Worm (Caenorhabditis elegans): Measurements from ENCODE around the gene Y27F2A.11.

Gene Y27F2A.11

DNA sequence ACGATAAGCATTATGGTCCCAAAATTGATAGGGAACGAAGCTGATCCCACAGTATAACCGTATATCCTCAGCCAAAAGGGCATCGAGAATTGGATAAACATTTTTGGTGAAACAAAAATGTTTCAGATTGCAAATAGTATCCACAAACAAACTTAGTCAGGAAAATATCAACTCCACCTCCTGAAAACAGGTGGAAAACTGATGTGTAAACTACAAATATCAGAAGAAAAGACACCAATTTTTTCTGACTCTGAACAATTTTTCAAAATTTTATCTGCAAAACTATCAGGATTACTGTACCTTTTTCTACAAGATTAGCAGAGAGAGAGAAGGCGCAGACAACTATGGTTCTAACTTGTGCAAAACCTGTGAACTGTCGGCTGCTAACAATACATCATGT lies 13.4 kb downstream of the Y27F2A.11 start, which contains the start of gene sri-53:
Gene sri-53, minus strand, starts transcription at position 101 of the 400 bp plus-strand sequence.
- no peak for TF ChIP-seq hlh-1 (tag; optimal IDR thresholded peaks at IDR 0.05)
- no peak for TF ChIP-seq lsy-2 (tag; optimal IDR thresholded peaks at IDR 0.05)
- no peak for TF ChIP-seq ceh-83 (GFP tag; optimal IDR thresholded peaks at IDR 0.05)

DNA sequence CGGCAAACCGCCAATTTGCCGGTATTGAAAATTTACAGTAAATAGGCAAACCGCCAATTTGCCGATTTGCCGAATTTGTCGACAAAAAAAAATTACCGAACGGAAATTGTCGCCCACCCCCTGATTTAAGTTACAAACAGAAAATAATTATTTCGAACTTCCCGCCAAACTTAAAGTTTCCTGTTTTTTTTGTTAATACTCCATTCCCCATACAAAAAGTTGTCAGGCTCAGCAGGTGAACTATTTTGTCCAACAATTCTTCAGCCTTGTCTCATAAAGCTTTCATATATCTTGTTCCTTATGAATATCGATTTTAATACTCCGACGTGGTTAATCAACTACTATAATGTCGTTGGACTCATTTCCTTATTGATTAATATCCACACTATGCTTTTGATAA lies 14.3 kb downstream of the Y27F2A.11 start, which contains the start of gene sri-50:
Gene sri-50, plus strand, starts transcription at position 301 of the 400 bp plus-strand sequence.
- TF ChIP-seq ceh-83 (GFP tag; optimal IDR thresholded peaks at IDR 0.05) (no peak), ceh-39 (tag; optimal IDR thresholded peaks at IDR 0.05) (no peak), nhr-237 (tag; optimal IDR thresholded peaks at IDR 0.05) (no peak), nhr-12 (tag; optimal IDR thresholded peaks at IDR 0.05) (no peak)

DNA sequence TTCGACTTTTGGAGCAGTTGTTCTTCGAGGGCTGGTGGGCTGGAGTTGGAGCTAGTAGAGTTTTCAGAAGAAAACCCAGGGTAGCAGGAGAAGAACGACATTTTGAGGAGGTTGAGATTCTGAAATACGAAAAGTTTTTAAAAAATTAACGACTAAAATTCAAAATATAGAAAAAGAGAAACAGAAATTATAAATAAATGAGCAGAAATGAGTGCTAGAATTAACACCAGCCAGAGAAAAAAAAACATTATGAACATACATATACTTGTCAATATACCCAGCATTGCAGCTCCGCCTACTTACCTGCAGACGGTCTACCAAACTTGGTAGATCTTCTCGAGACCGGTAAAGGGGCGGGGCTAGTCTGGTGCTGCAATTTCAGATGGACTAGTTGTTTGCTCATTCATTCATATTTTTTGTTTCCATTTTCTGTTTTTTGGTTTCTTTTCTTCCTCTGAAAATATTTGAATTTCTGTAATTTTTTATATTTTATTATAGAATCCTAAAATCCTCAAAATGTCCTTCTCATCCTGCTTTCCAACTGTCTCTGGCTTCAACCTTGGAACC lies 17.4 kb downstream of the Y27F2A.11 start, which contains the start of the genes ZC239.20 and ZC239.21:
Gene ZC239.20, minus strand, starts transcription at position 101 of the 567 bp plus-strand sequence.
Gene ZC239.21, plus strand, starts transcription at position 517 of the 567 bp plus-strand sequence.
- TF ChIP-seq ceh-83 (GFP tag; optimal IDR thresholded peaks at IDR 0.05) = no peak

ce11 chrII:3208679-3209078 lies 19.5 kb downstream of the Y27F2A.11 start, which contains the start of gene sdz-35:
sdz-35 (minus strand) TSS chrII:3208779.
- TF ChIP-seq unc-120 (tag; optimal IDR thresholded peaks at IDR 0.05; ENCODE audit: poor library complexity, severe bottlenecking) (no peak), ceh-43 (GFP tag; optimal IDR thresholded peaks at IDR 0.05) (no peak), mep-1 (tag; optimal IDR thresholded peaks at IDR 0.05) (no peak), flh-1 (GFP tag; optimal IDR thresholded peaks at IDR 0.05) (no peak), elt-3 (tag; optimal IDR thresholded peaks at IDR 0.05) (no peak), M03D4.4 (tag; optimal IDR thresholded peaks at IDR 0.05) (no peak), blmp-1 (tag; optimal IDR thresholded peaks at IDR 0.05) (no peak), lin-32 (GFP tag; optimal IDR thresholded peaks at IDR 0.05) (no peak), snpc-4 (tag; optimal IDR thresholded peaks at IDR 0.05) (no peak), lin-13 (tag; optimal IDR thresholded peaks at IDR 0.05) (no peak), ces-1 (GFP tag; optimal IDR thresholded peaks at IDR 0.05) (no peak), mls-2 (tag; optimal IDR thresholded peaks at IDR 0.05) (no peak), ceh-83 (GFP tag; optimal IDR thresholded peaks at IDR 0.05) (no peak), hlh-1 (tag; optimal IDR thresholded peaks at IDR 0.05) (no peak), ztf-11 (tag; optimal IDR thresholded peaks at IDR 0.05) (no peak), elt-1 (tag; optimal IDR thresholded peaks at IDR 0.05; ENCODE audit: borderline replicate concordance, insufficient read depth) (no peak), bed-3 (GFP tag; optimal IDR thresholded peaks at IDR 0.05) (no peak)

DNA sequence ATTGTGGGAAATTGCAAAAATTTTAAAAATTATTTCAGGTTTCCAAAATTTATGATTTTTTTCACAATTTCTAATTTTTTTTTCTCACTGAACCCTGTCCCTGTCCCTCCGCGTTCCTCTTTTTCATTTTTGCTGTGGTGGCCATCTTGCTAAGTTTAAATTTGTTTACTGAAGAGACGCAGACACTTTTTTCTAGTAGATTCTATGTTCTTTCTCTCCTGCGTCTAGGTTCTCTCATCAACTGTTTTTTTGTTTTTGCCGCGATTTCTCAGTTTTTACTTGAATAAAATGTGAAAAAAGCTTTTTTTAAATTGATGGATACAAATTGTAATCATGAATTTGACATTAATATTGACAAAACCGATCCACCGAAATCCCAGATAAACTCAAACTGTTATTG lies 20.1 kb downstream of the Y27F2A.11 start, which contains the start of gene ZC239.6:
Gene ZC239.6, plus strand, starts transcription at position 381 of the 400 bp plus-strand sequence.
- TF ChIP-seq unc-120 (tag; optimal IDR thresholded peaks at IDR 0.05; ENCODE audit: poor library complexity, severe bottlenecking) = no peak
- no peak for TF ChIP-seq ceh-43 (GFP tag; optimal IDR thresholded peaks at IDR 0.05)

DNA sequence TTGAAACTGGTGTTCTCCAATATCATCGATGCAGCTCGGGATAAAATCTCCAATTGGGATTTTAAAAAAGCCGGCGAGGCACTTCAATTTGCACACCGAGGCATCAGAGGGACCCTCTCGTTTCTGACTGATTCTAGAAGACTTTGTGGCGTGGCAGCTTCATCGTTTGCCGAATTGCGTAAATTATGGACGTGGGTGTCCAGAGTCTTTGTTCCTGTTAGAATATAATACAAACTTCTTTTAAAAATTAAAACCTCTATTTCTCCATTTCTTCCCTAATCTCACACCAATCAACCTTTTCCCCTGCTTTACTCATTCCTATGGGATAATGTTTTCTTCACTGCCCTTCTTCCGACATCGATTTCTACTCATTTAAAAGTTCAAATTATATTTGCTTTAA lies 21.2 kb downstream of the Y27F2A.11 start, which contains the start of gene ZC239.5:
Gene ZC239.5, plus strand, starts transcription at position 301 of the 400 bp plus-strand sequence.
- TF ChIP-seq nhr-237 (tag; optimal IDR thresholded peaks at IDR 0.05) (no peak), ceh-83 (GFP tag; optimal IDR thresholded peaks at IDR 0.05) (no peak), M03D4.4 (tag; optimal IDR thresholded peaks at IDR 0.05) (no peak), zip-8 (tag; optimal IDR thresholded peaks at IDR 0.05) (no peak), cnd-1 (tag; optimal IDR thresholded peaks at IDR 0.05) (no peak), tbx-8 (GFP tag; optimal IDR thresholded peaks at IDR 0.05) (no peak), unc-39 (tag; optimal IDR thresholded peaks at IDR 0.05) (no peak), elt-1 (tag; optimal IDR thresholded peaks at IDR 0.05; ENCODE audit: borderline replicate concordance, insufficient read depth) (no peak), unc-62 (GFP tag; optimal IDR thresholded peaks at IDR 0.05) (no peak), ceh-39 (tag; optimal IDR thresholded peaks at IDR 0.05) (no peak), sem-2 (GFP tag; optimal IDR thresholded peaks at IDR 0.05) (no peak), ces-1 (GFP tag; optimal IDR thresholded peaks at IDR 0.05) (no peak), mab-5 (tag; optimal IDR thresholded peaks at IDR 0.05) (no peak), ceh-43 (GFP tag; optimal IDR thresholded peaks at IDR 0.05) (no peak), sptf-1 (tag; optimal IDR thresholded peaks at IDR 0.05) (no peak), ham-2 (GFP tag; optimal IDR thresholded peaks at IDR 0.05) (no peak), nhr-2 (tag; optimal IDR thresholded peaks at IDR 0.05) (no peak), drap-1 (GFP tag; optimal IDR thresholded peaks at IDR 0.05) (no peak)

Measured in whole organism, mixed stage, embryonic.